Fruit fly (Drosophila melanogaster) whole organism, embryonic: ENCODE measurements around the gene CG31922.

Experiments
- ATbp ChIP-seq: fragments of 200-800 bp; sonication (Bioruptor generic); optimal IDR thresholded peaks from 2 replicates; lab custom pipeline; 2017; ENCODE audit warnings: missing biosample characterization, mild to moderate bottlenecking, missing genetic modification characterization, missing genetic modification reagents
- Ada2b ChIP-seq: fragments of 200-800 bp; sonication (Bioruptor generic); IDR thresholded peaks from 2 replicates; pipeline ENCODE4 v1.3.6; 2022; ENCODE audit warnings: missing biosample characterization, missing genetic modification characterization
- CG10267 ChIP-seq: fragments of 200-800 bp; sonication (Bioruptor generic); optimal IDR thresholded peaks from 2 replicates; lab custom pipeline; 2018; ENCODE audit warnings: missing biosample characterization, mild to moderate bottlenecking, missing genetic modification characterization, moderate library complexity
- CG10959 ChIP-seq: fragments of 200-800 bp; sonication (Bioruptor generic); IDR thresholded peaks from 2 replicates; pipeline ENCODE4 v1.3.6; 2022; ENCODE audit warnings: missing biosample characterization, missing genetic modification characterization
- CG11093 ChIP-seq: fragments of 200-800 bp; sonication (Bioruptor generic); IDR thresholded peaks from 3 replicates; pipeline ENCODE4 v1.3.6; 2022; ENCODE audit warnings: missing biosample characterization, missing genetic modification characterization
- CG11504 ChIP-seq: fragments of 200-800 bp; sonication (Bioruptor generic); optimal IDR thresholded peaks from 3 replicates; lab custom pipeline; 2019; ENCODE audit warnings: missing biosample characterization, mild to moderate bottlenecking, missing genetic modification characterization, moderate library complexity
- CG12236 ChIP-seq: fragments of 200-800 bp; sonication (Bioruptor generic); optimal IDR thresholded peaks from 2 replicates; lab custom pipeline; 2016; ENCODE audit warnings: missing biosample characterization, missing genetic modification characterization
- CG12769 ChIP-seq: fragments of 200-800 bp; sonication (Bioruptor generic); optimal IDR thresholded peaks from 2 replicates; lab custom pipeline; 2019; ENCODE audit warnings: missing biosample characterization, mild to moderate bottlenecking, missing genetic modification characterization, moderate library complexity
- CG12942 ChIP-seq: fragments of 200-800 bp; sonication (Bioruptor generic); optimal IDR thresholded peaks from 3 replicates; lab custom pipeline; 2016; ENCODE audit warnings: missing biosample characterization, missing genetic modification characterization
- CG14441 ChIP-seq: fragments of 200-800 bp; sonication (Bioruptor generic); IDR thresholded peaks from 2 replicates; pipeline ENCODE4 v1.3.6; 2022; ENCODE audit warnings: missing biosample characterization, missing genetic modification characterization
- CG14667 ChIP-seq: fragments of 200-800 bp; sonication (Bioruptor generic); IDR thresholded peaks from 2 replicates; pipeline ENCODE4 v1.3.6; 2022; ENCODE audit warnings: missing biosample characterization, missing genetic modification characterization
- CG16863 ChIP-seq: fragments of 200-800 bp; sonication (Bioruptor generic); optimal IDR thresholded peaks from 3 replicates; lab custom pipeline; 2016; ENCODE audit warnings: missing biosample characterization, missing genetic modification characterization
- CG2678 ChIP-seq: fragments of 200-800 bp; sonication (Bioruptor generic); optimal IDR thresholded peaks from 3 replicates; lab custom pipeline; 2019; ENCODE audit warnings: missing biosample characterization, mild to moderate bottlenecking, missing genetic modification characterization, moderate library complexity
- CG31388 ChIP-seq: fragments of 200-800 bp; sonication (Bioruptor generic); optimal IDR thresholded peaks from 2 replicates; lab custom pipeline; 2016; ENCODE audit warnings: missing biosample characterization, missing genetic modification characterization
- CG34376 ChIP-seq: fragments of 200-800 bp; sonication (Bioruptor generic); optimal IDR thresholded peaks from 2 replicates; lab custom pipeline; 2018; ENCODE audit warnings: missing biosample characterization, mild to moderate bottlenecking, missing genetic modification characterization
- CG42726 ChIP-seq: fragments of 200-800 bp; sonication (Bioruptor generic); IDR thresholded peaks from 2 replicates; pipeline ENCODE4 v1.3.6; 2022; ENCODE audit warnings: missing biosample characterization, missing genetic modification characterization; ENCODE audit not compliant: partially characterized antibody
- CG4282 ChIP-seq: fragments of 200-800 bp; sonication (Bioruptor generic); optimal IDR thresholded peaks from 2 replicates; lab custom pipeline; 2016; ENCODE audit warnings: missing biosample characterization, missing genetic modification characterization
- CG8281 ChIP-seq: fragments of 200-800 bp; sonication (Bioruptor generic); optimal IDR thresholded peaks from 2 replicates; lab custom pipeline; 2018; ENCODE audit warnings: missing biosample characterization, mild to moderate bottlenecking, missing genetic modification characterization, moderate library complexity
- CG9215 ChIP-seq: fragments of 200-800 bp; sonication (Bioruptor generic); IDR thresholded peaks from 2 replicates; pipeline ENCODE4 v1.3.6; 2022; ENCODE audit warnings: missing biosample characterization, missing genetic modification characterization
- CG9876 ChIP-seq: fragments of 200-800 bp; sonication (Bioruptor generic); optimal IDR thresholded peaks from 2 replicates; lab custom pipeline; 2016; ENCODE audit warnings: missing biosample characterization, missing genetic modification characterization
- CrebB ChIP-seq: fragments of 200-800 bp; sonication (Bioruptor generic); optimal IDR thresholded peaks from 3 replicates; lab custom pipeline; 2018; ENCODE audit warnings: missing biosample characterization, mild to moderate bottlenecking, missing genetic modification characterization
- D ChIP-seq, 2 experiments: fragments of 200-800 bp in 1 of 2; fragments of >200 bp in 1 of 2; sonication (Bioruptor generic) in 1 of 2; optimal IDR thresholded peaks; 2 replicates in 1 of 2; 3 replicates in 1 of 2; lab custom pipeline; 2017; ENCODE audit warnings: mild to moderate bottlenecking in 1 of 2, missing biosample characterization in 1 of 2, missing genetic modification characterization in 1 of 2, missing genetic modification reagents in 1 of 2
- Dad ChIP-seq: fragments of 200-800 bp; sonication (Bioruptor generic); optimal IDR thresholded peaks from 3 replicates; lab custom pipeline; 2016; ENCODE audit warnings: missing biosample characterization, missing genetic modification characterization
- Dbx ChIP-seq: fragments of 200-800 bp; sonication (Bioruptor generic); IDR thresholded peaks from 3 replicates; pipeline ENCODE4 v1.3.6; 2022; ENCODE audit warnings: missing biosample characterization, missing genetic modification characterization
- Ets65A ChIP-seq: fragments of 200-800 bp; sonication (Bioruptor generic); peaks from one replicate; lab custom pipeline; 2016; ENCODE audit warnings: missing biosample characterization, missing genetic modification characterization
- Optix ChIP-seq: fragments of 200-800 bp; sonication (Bioruptor generic); IDR thresholded peaks from 3 replicates; pipeline ENCODE4 v1.3.6; 2022; ENCODE audit warnings: missing biosample characterization, missing genetic modification characterization
- PHDP ChIP-seq: fragments of 200-800 bp; sonication (Bioruptor generic); optimal IDR thresholded peaks from 3 replicates; lab custom pipeline; 2018; ENCODE audit warnings: missing biosample characterization, mild to moderate bottlenecking, missing genetic modification characterization, moderate library complexity
- Scr ChIP-seq: fragments of 200-800 bp; sonication (Bioruptor generic); IDR thresholded peaks from 2 replicates; pipeline ENCODE4 v1.3.6; 2022; ENCODE audit warnings: missing biosample characterization, missing genetic modification characterization; ENCODE audit not compliant: partially characterized antibody
- Xrp1 ChIP-seq: fragments of 200-800 bp; sonication (Bioruptor generic); IDR thresholded peaks from 2 replicates; pipeline ENCODE4 v1.3.6; 2022; ENCODE audit warnings: missing biosample characterization, missing genetic modification characterization
- ash1 ChIP-seq: fragments of 200-800 bp; sonication (Bioruptor generic); optimal IDR thresholded peaks from 2 replicates; lab custom pipeline; 2018; ENCODE audit warnings: missing biosample characterization, mild to moderate bottlenecking, missing genetic modification characterization
- az2 ChIP-seq: fragments of 200-800 bp; sonication (Bioruptor generic); optimal IDR thresholded peaks from 3 replicates; lab custom pipeline; 2016; ENCODE audit warnings: missing biosample characterization, missing genetic modification characterization
- cas ChIP-seq: fragments of 200-800 bp; sonication (Bioruptor generic); IDR thresholded peaks from 2 replicates; pipeline ENCODE4 v1.3.6; 2022; ENCODE audit warnings: missing biosample characterization, missing genetic modification characterization
- corto ChIP-seq: fragments of 200-800 bp; sonication (Bioruptor generic); optimal IDR thresholded peaks from 2 replicates; lab custom pipeline; 2016; ENCODE audit warnings: missing biosample characterization, mild to moderate bottlenecking, missing genetic modification characterization, moderate library complexity
- cwo ChIP-seq: fragments of 200-800 bp; sonication (Bioruptor generic); optimal IDR thresholded peaks from 3 replicates; lab custom pipeline; 2017; ENCODE audit warnings: missing biosample characterization, missing genetic modification characterization, mild to moderate bottlenecking, moderate library complexity, missing genetic modification reagents
- dimm ChIP-seq: fragments of 200-800 bp; sonication (Bioruptor generic); IDR thresholded peaks from 2 replicates; pipeline ENCODE4 v1.3.6; 2022; ENCODE audit warnings: missing biosample characterization, missing genetic modification characterization
- disco-r ChIP-seq: fragments of 200-800 bp; sonication (Bioruptor generic); optimal IDR thresholded peaks from 2 replicates; lab custom pipeline; 2016; ENCODE audit warnings: missing biosample characterization, missing genetic modification characterization
- dmrt99B ChIP-seq: fragments of 200-800 bp; sonication (Bioruptor generic); optimal IDR thresholded peaks from 2 replicates; lab custom pipeline; 2018; ENCODE audit warnings: missing biosample characterization, mild to moderate bottlenecking, missing genetic modification characterization, moderate library complexity
- emc ChIP-seq: fragments of 200-800 bp; sonication (Bioruptor generic); optimal IDR thresholded peaks from 2 replicates; lab custom pipeline; 2016; ENCODE audit warnings: missing biosample characterization, missing genetic modification characterization
- fd3F ChIP-seq: fragments of 200-800 bp; sonication (Bioruptor generic); optimal IDR thresholded peaks from 2 replicates; lab custom pipeline; 2018; ENCODE audit warnings: missing biosample characterization, mild to moderate bottlenecking, missing genetic modification characterization, moderate library complexity
- gcm2 ChIP-seq: fragments of 200-800 bp; sonication (Bioruptor generic); optimal IDR thresholded peaks from 2 replicates; lab custom pipeline; 2016; ENCODE audit warnings: missing biosample characterization, missing genetic modification characterization
- grn ChIP-seq: fragments of 200-800 bp; sonication (Bioruptor generic); optimal IDR thresholded peaks from 3 replicates; lab custom pipeline; 2017; ENCODE audit warnings: missing biosample characterization, missing genetic modification characterization
- hb ChIP-seq: fragments of 200-800 bp; sonication (Bioruptor generic); IDR thresholded peaks from 3 replicates; pipeline ENCODE4 v1.3.6; 2022; ENCODE audit warnings: missing biosample characterization, missing genetic modification characterization; ENCODE audit not compliant: partially characterized antibody
- luna ChIP-seq: fragments of 200-800 bp; sonication (Bioruptor generic); optimal IDR thresholded peaks from 2 replicates; lab custom pipeline; 2016; ENCODE audit warnings: missing biosample characterization, missing genetic modification characterization
- pb ChIP-seq: fragments of 200-800 bp; sonication (Bioruptor generic); optimal IDR thresholded peaks from 3 replicates; lab custom pipeline; 2016; ENCODE audit warnings: missing biosample characterization, missing genetic modification characterization
- pfk ChIP-seq: fragments of 200-800 bp; sonication (Bioruptor generic); optimal IDR thresholded peaks from 2 replicates; lab custom pipeline; 2018; ENCODE audit warnings: missing biosample characterization, mild to moderate bottlenecking, missing genetic modification characterization, moderate library complexity
- pho ChIP-seq: fragments of 200-800 bp; sonication (Bioruptor generic); optimal IDR thresholded peaks from 2 replicates; lab custom pipeline; 2016; ENCODE audit warnings: missing biosample characterization, missing genetic modification characterization
- schlank ChIP-seq: fragments of 200-800 bp; sonication (Bioruptor generic); optimal IDR thresholded peaks from 2 replicates; lab custom pipeline; 2018; ENCODE audit warnings: missing biosample characterization, mild to moderate bottlenecking, missing genetic modification characterization
- slou ChIP-seq: fragments of 200-800 bp; sonication (Bioruptor generic); optimal IDR thresholded peaks from 3 replicates; lab custom pipeline; 2016; ENCODE audit warnings: missing biosample characterization, missing genetic modification characterization
- so ChIP-seq: fragments of 200-800 bp; sonication (Bioruptor generic); IDR thresholded peaks from 3 replicates; pipeline ENCODE4 v1.3.6; 2022; ENCODE audit warnings: missing biosample characterization, missing genetic modification characterization
- sug ChIP-seq: fragments of 200-800 bp; optimal IDR thresholded peaks from 2 replicates; lab custom pipeline; 2019; ENCODE audit warnings: missing biosample characterization, mild to moderate bottlenecking, missing genetic modification characterization, moderate library complexity
- tup ChIP-seq: fragments of 200-800 bp; sonication (Bioruptor generic); optimal IDR thresholded peaks from 2 replicates; lab custom pipeline; 2016; ENCODE audit warnings: missing biosample characterization, mild to moderate bottlenecking, missing genetic modification characterization, moderate library complexity
- zen ChIP-seq: fragments of 200-800 bp; sonication (Bioruptor generic); optimal IDR thresholded peaks from 3 replicates; lab custom pipeline; 2018; ENCODE audit warnings: missing biosample characterization, mild to moderate bottlenecking, missing genetic modification characterization, moderate library complexity

The CG31922 gene

DNA sequence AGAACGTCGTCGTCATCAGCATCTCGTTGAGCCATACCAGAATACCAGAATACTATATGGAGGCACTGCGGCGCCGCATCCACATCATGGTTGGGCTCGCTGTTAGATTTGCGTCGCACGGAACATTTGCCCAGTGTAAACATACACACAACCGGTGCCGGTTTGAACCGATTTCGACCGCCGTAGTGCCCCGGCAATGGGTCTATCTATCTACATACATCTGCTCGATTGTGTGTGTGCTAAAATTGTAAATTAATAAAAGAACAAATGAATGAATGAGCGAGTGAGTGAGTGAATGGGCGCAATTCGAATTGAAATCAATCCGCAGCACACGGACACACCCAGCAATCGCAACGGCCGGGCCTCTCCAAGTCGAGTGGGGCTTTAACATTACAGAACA lies 44.5 kb upstream of the CG31922 start (continued):
- TF ChIP-seq CG8281 (tag; lab: Kevin White, UChicago) (peak; percentile 99), CG2678 (tag; lab: Kevin White, UChicago) (peak; percentile 19), pb (no peak), CrebB (tag; lab: Kevin White, UChicago) (peak; percentile 43), ash1 (GFP tag; lab: Kevin White, UChicago) (no peak), pfk (GFP tag; lab: Kevin White, UChicago) (no peak), slou (no peak), Dad (GFP tag; lab: Kevin White, UChicago) (no peak), luna (GFP tag; lab: Kevin White, UChicago) (no peak), az2 (GFP tag; lab: Kevin White, UChicago) (no peak), Xrp1 (GFP tag; lab: Robert Waterston, UW) (no peak), zen (no peak), disco-r (GFP tag; lab: Kevin White, UChicago) (no peak), CG11093 (GFP tag; lab: Robert Waterston, UW) (no peak), CG34376 (GFP tag; lab: Kevin White, UChicago) (peak; percentile 76), D (optimal IDR thresholded peaks at IDR 0.05; lab: Kevin White, UChicago) (no peak), D (GFP tag; optimal IDR thresholded peaks at IDR 0.05; lab: Kevin White, UChicago) (no peak), CG12942 (GFP tag; lab: Kevin White, UChicago) (no peak), PHDP (tag; lab: Kevin White, UChicago) (peak; percentile 8), Ets65A (peak; percentile 16), gcm2 (GFP tag; lab: Kevin White, UChicago) (no peak), CG14667 (GFP tag; lab: Robert Waterston, UW) (no peak), Scr (GFP tag; lab: Robert Waterston, UW) (no peak), CG9876 (no peak), dimm (no peak), grn (GFP tag; lab: Kevin White, UChicago) (peak; percentile 18), schlank (tag; lab: Kevin White, UChicago) (peak; percentile 26), cwo (GFP tag; lab: Kevin White, UChicago) (peak; percentile 63), CG12769 (tag; lab: Kevin White, UChicago) (peak; percentile 55), cas (GFP tag; lab: Robert Waterston, UW) (no peak), hb (GFP tag; lab: Robert Waterston, UW) (no peak), CG10267 (no peak), CG10959 (no peak), Dbx (GFP tag; lab: Robert Waterston, UW) (no peak), pho (GFP tag; lab: Kevin White, UChicago) (no peak), Optix (GFP tag; lab: Robert Waterston, UW) (no peak), CG42726 (GFP tag; lab: Robert Waterston, UW) (no peak), fd3F (GFP tag; lab: Kevin White, UChicago) (no peak), corto (GFP tag; lab: Kevin White, UChicago) (no peak), CG12236 (GFP tag; lab: Kevin White, UChicago) (no peak), CG4282 (no peak), CG14441 (GFP tag; lab: Robert Waterston, UW) (no peak), ATbp (peak; percentile 20), CG9215 (GFP tag; lab: Robert Waterston, UW) (no peak), Ada2b (no peak), dmrt99B (tag; lab: Kevin White, UChicago) (no peak), sug (tag; lab: Kevin White, UChicago) (peak; percentile 88), CG11504 (tag; lab: Kevin White, UChicago) (no peak), emc (GFP tag; lab: Kevin White, UChicago) (no peak), so (no peak), CG16863 (GFP tag; lab: Kevin White, UChicago) (no peak), CG31388 (GFP tag; lab: Kevin White, UChicago) (no peak), tup (no peak)
